Fruit fly (Drosophila melanogaster) whole organism, embryonic: Measurements from ENCODE around the gene CG7970.

Experiments
- B-H2 ChIP-seq: fragments of 200-800 bp; sonication (Bioruptor generic); optimal IDR thresholded peaks from 2 replicates; lab custom pipeline; 2018; ENCODE audit warnings: missing biosample characterization, mild to moderate bottlenecking, missing genetic modification characterization
- CG10979 ChIP-seq: fragments of 200-800 bp; sonication (Bioruptor generic); optimal IDR thresholded peaks from 2 replicates; lab custom pipeline; 2018; ENCODE audit warnings: missing biosample characterization, mild to moderate bottlenecking, missing genetic modification characterization, moderate library complexity
- CG11247 ChIP-seq: fragments of 200-800 bp; sonication (Bioruptor generic); IDR thresholded peaks from 2 replicates; pipeline ENCODE4 v1.3.6; 2022; ENCODE audit warnings: missing biosample characterization, missing genetic modification characterization
- CG12744 ChIP-seq: fragments of 200-800 bp; sonication (Bioruptor generic); optimal IDR thresholded peaks from 2 replicates; lab custom pipeline; 2016; ENCODE audit warnings: missing biosample characterization, missing genetic modification characterization
- CG12769 ChIP-seq: fragments of 200-800 bp; sonication (Bioruptor generic); optimal IDR thresholded peaks from 2 replicates; lab custom pipeline; 2019; ENCODE audit warnings: missing biosample characterization, mild to moderate bottlenecking, missing genetic modification characterization, moderate library complexity
- CG12942 ChIP-seq: fragments of 200-800 bp; sonication (Bioruptor generic); optimal IDR thresholded peaks from 3 replicates; lab custom pipeline; 2016; ENCODE audit warnings: missing biosample characterization, missing genetic modification characterization
- CG14050 ChIP-seq: fragments of 200-800 bp; sonication (Bioruptor generic); IDR thresholded peaks from 3 replicates; pipeline ENCODE4 v1.3.6; 2022; ENCODE audit warnings: missing biosample characterization, missing genetic modification characterization
- CG15696 ChIP-seq: fragments of 200-800 bp; sonication (Bioruptor generic); optimal IDR thresholded peaks from 2 replicates; lab custom pipeline; 2019; ENCODE audit warnings: missing biosample characterization, mild to moderate bottlenecking, missing genetic modification characterization, moderate library complexity
- CG1602 ChIP-seq: fragments of 200-800 bp; sonication (Bioruptor generic); optimal IDR thresholded peaks from 3 replicates; lab custom pipeline; 2016; ENCODE audit warnings: missing biosample characterization, missing genetic modification characterization
- CG16813 ChIP-seq: fragments of 200-800 bp; sonication (Bioruptor generic); IDR thresholded peaks from 3 replicates; pipeline ENCODE4 v1.3.6; 2022; ENCODE audit warnings: missing biosample characterization, missing genetic modification characterization; ENCODE audit not compliant: partially characterized antibody
- CG17829 ChIP-seq: fragments of 200-800 bp; optimal IDR thresholded peaks from 2 replicates; lab custom pipeline; 2019; ENCODE audit warnings: missing biosample characterization, mild to moderate bottlenecking, missing genetic modification characterization, moderate library complexity
- CG1792 ChIP-seq: fragments of 200-800 bp; sonication (Bioruptor generic); optimal IDR thresholded peaks from 2 replicates; lab custom pipeline; 2016; ENCODE audit warnings: missing biosample characterization, missing genetic modification characterization
- CG18262 ChIP-seq: fragments of 200-800 bp; optimal IDR thresholded peaks from 3 replicates; lab custom pipeline; 2019; ENCODE audit warnings: missing biosample characterization, mild to moderate bottlenecking, missing genetic modification characterization, moderate library complexity
- CG1832 ChIP-seq: fragments of 200-800 bp; sonication (Bioruptor generic); optimal IDR thresholded peaks from 2 replicates; lab custom pipeline; 2017; ENCODE audit warnings: missing biosample characterization, mild to moderate bottlenecking, missing genetic modification characterization, inconsistent platforms
- CG2678 ChIP-seq: fragments of 200-800 bp; sonication (Bioruptor generic); optimal IDR thresholded peaks from 3 replicates; lab custom pipeline; 2019; ENCODE audit warnings: missing biosample characterization, mild to moderate bottlenecking, missing genetic modification characterization, moderate library complexity
- CG3163 ChIP-seq: fragments of 200-800 bp; sonication (Bioruptor generic); optimal IDR thresholded peaks from 3 replicates; lab custom pipeline; 2016; ENCODE audit warnings: missing biosample characterization, missing genetic modification characterization
- CG32532 ChIP-seq: fragments of 200-800 bp; sonication (Bioruptor generic); IDR thresholded peaks from 2 replicates; pipeline ENCODE4 v1.3.6; 2022; ENCODE audit warnings: missing biosample characterization, missing genetic modification characterization
- CG3407 ChIP-seq: fragments of 200-800 bp; sonication (Bioruptor generic); optimal IDR thresholded peaks from 2 replicates; lab custom pipeline; 2018; ENCODE audit warnings: missing biosample characterization, mild to moderate bottlenecking, missing genetic modification characterization
- CG34224 ChIP-seq: fragments of 200-800 bp; sonication (Bioruptor generic); IDR thresholded peaks from 3 replicates; pipeline ENCODE4 v1.3.6; 2022; ENCODE audit warnings: missing biosample characterization, missing genetic modification characterization; ENCODE audit not compliant: partially characterized antibody
- CG6791 ChIP-seq: fragments of 200-800 bp; sonication (Bioruptor generic); IDR thresholded peaks from 3 replicates; pipeline ENCODE4 v1.3.6; 2022; ENCODE audit warnings: missing biosample characterization, missing genetic modification characterization; ENCODE audit not compliant: partially characterized antibody
- CG7271 ChIP-seq: fragments of 200-800 bp; sonication (Bioruptor generic); optimal IDR thresholded peaks from 2 replicates; lab custom pipeline; 2018; ENCODE audit warnings: missing biosample characterization, mild to moderate bottlenecking, missing genetic modification characterization, moderate library complexity
- CG7839 ChIP-seq: fragments of 200-800 bp; sonication (Bioruptor generic); optimal IDR thresholded peaks from 3 replicates; lab custom pipeline; 2018; ENCODE audit warnings: missing biosample characterization, mild to moderate bottlenecking, missing genetic modification characterization, moderate library complexity
- CG9437 ChIP-seq: fragments of 200-800 bp; sonication (Bioruptor generic); optimal IDR thresholded peaks from 2 replicates; lab custom pipeline; 2018; ENCODE audit warnings: missing biosample characterization, mild to moderate bottlenecking, missing genetic modification characterization
- D19B ChIP-seq: fragments of 200-800 bp; sonication (Bioruptor generic); optimal IDR thresholded peaks from 2 replicates; lab custom pipeline; 2017; ENCODE audit warnings: missing biosample characterization, mild to moderate bottlenecking, missing genetic modification characterization
- Dll ChIP-seq: fragments of 200-800 bp; sonication (Bioruptor generic); IDR thresholded peaks from 4 replicates; pipeline ENCODE4 v1.3.6; 2022; ENCODE audit warnings: missing biosample characterization, missing genetic modification characterization; ENCODE audit not compliant: partially characterized antibody
- Gsc ChIP-seq: fragments of 200-800 bp; sonication (Bioruptor generic); IDR thresholded peaks from 2 replicates; pipeline ENCODE4 v1.3.6; 2022; ENCODE audit warnings: missing biosample characterization, missing genetic modification characterization
- H15 ChIP-seq: fragments of 200-800 bp; sonication (Bioruptor generic); IDR thresholded peaks from 3 replicates; pipeline ENCODE4 v1.3.6; 2022; ENCODE audit warnings: missing biosample characterization, missing genetic modification characterization
- HLHmδ ChIP-seq: fragments of 200-800 bp; sonication (Bioruptor generic); optimal IDR thresholded peaks from 2 replicates; lab custom pipeline; 2018; ENCODE audit warnings: missing biosample characterization, mild to moderate bottlenecking, missing genetic modification characterization, moderate library complexity
- Max ChIP-seq: fragments of 200-800 bp; sonication (Bioruptor generic); optimal IDR thresholded peaks from 2 replicates; lab custom pipeline; 2016; ENCODE audit warnings: missing biosample characterization, mild to moderate bottlenecking, missing genetic modification characterization
- NC2β ChIP-seq: fragments of 200-800 bp; sonication (Bioruptor generic); optimal IDR thresholded peaks from 2 replicates; lab custom pipeline; 2016; ENCODE audit warnings: missing biosample characterization, missing genetic modification characterization
- Usf ChIP-seq: fragments of 200-800 bp; sonication (Bioruptor generic); optimal IDR thresholded peaks from 2 replicates; lab custom pipeline; 2017; ENCODE audit warnings: missing genotype, missing biosample characterization, missing genetic modification characterization
- Xrp1 ChIP-seq: fragments of 200-800 bp; sonication (Bioruptor generic); IDR thresholded peaks from 2 replicates; pipeline ENCODE4 v1.3.6; 2022; ENCODE audit warnings: missing biosample characterization, missing genetic modification characterization
- ac ChIP-seq: fragments of 200-800 bp; sonication (Bioruptor generic); optimal IDR thresholded peaks from 3 replicates; lab custom pipeline; 2017; ENCODE audit warnings: missing biosample characterization, mild to moderate bottlenecking, missing genetic modification characterization
- aop ChIP-seq: fragments of 200-800 bp; sonication (Bioruptor generic); IDR thresholded peaks from 2 replicates; pipeline ENCODE4 v1.3.6; 2022; ENCODE audit warnings: missing biosample characterization, missing genetic modification characterization
- ato ChIP-seq: fragments of 200-800 bp; sonication (Bioruptor generic); IDR thresholded peaks from 2 replicates; pipeline ENCODE4 v1.3.6; 2022; ENCODE audit warnings: missing biosample characterization, missing genetic modification characterization; ENCODE audit not compliant: partially characterized antibody
- da ChIP-seq: fragments of 200-800 bp; sonication (Bioruptor generic); optimal IDR thresholded peaks from 2 replicates; lab custom pipeline; 2016; ENCODE audit warnings: missing biosample characterization, missing genetic modification characterization
- dati ChIP-seq: fragments of 200-800 bp; sonication (Bioruptor generic); IDR thresholded peaks from 2 replicates; pipeline ENCODE4 v1.3.6; 2022; ENCODE audit warnings: missing biosample characterization, missing genetic modification characterization
- dm ChIP-seq: fragments of 200-800 bp; sonication (Bioruptor generic); optimal IDR thresholded peaks from 3 replicates; lab custom pipeline; 2016; ENCODE audit warnings: missing biosample characterization, missing genetic modification characterization
- en ChIP-seq: fragments of 200-800 bp; sonication (Bioruptor generic); optimal IDR thresholded peaks from 2 replicates; lab custom pipeline; 2016; ENCODE audit warnings: missing biosample characterization, missing genetic modification characterization
- luna ChIP-seq: fragments of 200-800 bp; sonication (Bioruptor generic); optimal IDR thresholded peaks from 2 replicates; lab custom pipeline; 2016; ENCODE audit warnings: missing biosample characterization, missing genetic modification characterization
- pfk ChIP-seq: fragments of 200-800 bp; sonication (Bioruptor generic); optimal IDR thresholded peaks from 2 replicates; lab custom pipeline; 2018; ENCODE audit warnings: missing biosample characterization, mild to moderate bottlenecking, missing genetic modification characterization, moderate library complexity
- pzg ChIP-seq: fragments of 200-800 bp; sonication (Bioruptor generic); optimal IDR thresholded peaks from 3 replicates; lab custom pipeline; 2018; ENCODE audit warnings: missing biosample characterization, mild to moderate bottlenecking, missing genetic modification characterization, moderate library complexity
- ranshi ChIP-seq: fragments of 200-800 bp; sonication (Bioruptor generic); IDR thresholded peaks from 2 replicates; pipeline ENCODE4 v1.3.6; 2022; ENCODE audit warnings: missing biosample characterization, missing genetic modification characterization
- sens ChIP-seq: fragments of 200-800 bp; sonication (Bioruptor generic); peaks from one replicate; lab custom pipeline; 2016; ENCODE audit warnings: missing biosample characterization, missing genetic modification characterization
- seq ChIP-seq: fragments of 200-800 bp; sonication (Bioruptor generic); IDR thresholded peaks from 2 replicates; pipeline ENCODE4 v1.3.6; 2022; ENCODE audit warnings: missing biosample characterization, missing genetic modification characterization
- slp2 ChIP-seq: fragments of 200-800 bp; sonication (Bioruptor generic); optimal IDR thresholded peaks from 2 replicates; lab custom pipeline; 2016; ENCODE audit warnings: missing biosample characterization, missing genetic modification characterization
- trh ChIP-seq: fragments of 200-800 bp; sonication (Bioruptor generic); optimal IDR thresholded peaks from 2 replicates; lab custom pipeline; 2016; ENCODE audit warnings: missing biosample characterization, missing genetic modification characterization
- ttk ChIP-seq: fragments of 200-800 bp; sonication (Bioruptor generic); IDR thresholded peaks from 2 replicates; pipeline ENCODE4 v2.1.2; 2022; ENCODE audit warnings: missing biosample characterization, missing genetic modification characterization
- usp ChIP-seq: fragments of >200 bp; optimal IDR thresholded peaks from 2 replicates; lab custom pipeline; 2017; ENCODE audit warnings: missing biosample characterization, missing genetic modification characterization
- zen2 ChIP-seq: fragments of 200-800 bp; sonication (Bioruptor generic); IDR thresholded peaks from 3 replicates; pipeline ENCODE4 v1.3.6; 2022; ENCODE audit warnings: missing biosample characterization, missing genetic modification characterization; ENCODE audit not compliant: partially characterized antibody

CG7970 gene

dm6 chr3L:1644920-1645567 is 7.5 kb upstream of the CG7970 start, which contains the start of the genes alphaCOP and CG13919 (continued):
- TF ChIP-seq CG3163 (GFP tag; lab: Kevin White, UChicago): peak; percentile 60
- peak; percentile 91 for TF ChIP-seq CG12744 (GFP tag; lab: Kevin White, UChicago)
- peak; percentile 93 for TF ChIP-seq Max (GFP tag; lab: Kevin White, UChicago)
- peak; percentile 91 for TF ChIP-seq CG10979 (tag; lab: Kevin White, UChicago)
- TF ChIP-seq H15: peak; percentile 96
- peak; percentile 98 for TF ChIP-seq CG1602 (GFP tag; lab: Kevin White, UChicago)
- TF ChIP-seq CG32532 (GFP tag; lab: Robert Waterston, UW): peak; percentile 97
- no peak for TF ChIP-seq zen2 (GFP tag; lab: Robert Waterston, UW)
- peak; percentile 75 for TF ChIP-seq CG1792 (GFP tag; lab: Kevin White, UChicago)
- peak; percentile 55 for TF ChIP-seq pzg
- TF ChIP-seq Usf (GFP tag; lab: Kevin White, UChicago): peak; percentile 89
- no peak for TF ChIP-seq CG6791
- TF ChIP-seq CG14050 (GFP tag; lab: Robert Waterston, UW): peak; percentile 97
- peak; percentile 88 for TF ChIP-seq NC2β
- peak; percentile 97 for TF ChIP-seq CG2678 (tag; lab: Kevin White, UChicago)
- TF ChIP-seq CG11247 (GFP tag; lab: Robert Waterston, UW): peak; percentile 94
- TF ChIP-seq slp2 (GFP tag; lab: Kevin White, UChicago): peak; percentile 87
- 0 out of 3 replicates have a peak, but pooled peaks have one; percentile 38 for TF ChIP-seq CG34224
- TF ChIP-seq CG18262: peak; percentile 95
- no peak for TF ChIP-seq CG12769 (tag; lab: Kevin White, UChicago)
- peak; percentile 99 for TF ChIP-seq sens
- TF ChIP-seq CG15696 (tag; lab: Kevin White, UChicago): peak; percentile 85
- TF ChIP-seq Gsc: peak; percentile 87
- TF ChIP-seq Dll (GFP tag; lab: Robert Waterston, UW): peak; percentile 44; the same call in 2 of the 4 replicates
- peak; percentile 96 for TF ChIP-seq seq (GFP tag; lab: Robert Waterston, UW)
- TF ChIP-seq CG9437 (GFP tag; lab: Kevin White, UChicago): peak; percentile 94
- TF ChIP-seq CG7271 (tag; lab: Kevin White, UChicago): peak; percentile 92
- peak; percentile 85; the same call in 1 of the 2 replicates for TF ChIP-seq ranshi (GFP tag; lab: Robert Waterston, UW)
- TF ChIP-seq D19B (GFP tag; lab: Kevin White, UChicago): peak; percentile 86
- TF ChIP-seq dm: peak; percentile 82
- peak; percentile 84 for TF ChIP-seq ac
- peak; percentile 32 for TF ChIP-seq pfk (GFP tag; lab: Kevin White, UChicago)
- TF ChIP-seq CG17829 (tag; lab: Kevin White, UChicago): peak; percentile 95
- TF ChIP-seq B-H2 (GFP tag; lab: Kevin White, UChicago): peak; percentile 94
- peak; percentile 95 for TF ChIP-seq trh (GFP tag; lab: Kevin White, UChicago)
- TF ChIP-seq ato (GFP tag; lab: Robert Waterston, UW): no peak
- peak; percentile 88 for TF ChIP-seq dati (GFP tag; lab: Robert Waterston, UW)
- TF ChIP-seq Xrp1 (GFP tag; lab: Robert Waterston, UW): peak; percentile 98
- TF ChIP-seq CG12942: peak; percentile 96
- no peak for TF ChIP-seq usp (GFP tag; lab: Kevin White, UChicago)
- peak; percentile 99 for TF ChIP-seq CG7839
- peak; percentile 92 for TF ChIP-seq CG3407
- TF ChIP-seq da: peak; percentile 72
- peak; percentile 96 for TF ChIP-seq ttk (GFP tag; lab: Robert Waterston, UW)
- TF ChIP-seq luna (GFP tag; lab: Kevin White, UChicago): peak; percentile 72
- no peak for TF ChIP-seq HLHmδ (GFP tag; lab: Kevin White, UChicago)
- no peak for TF ChIP-seq CG1832 (GFP tag; lab: Kevin White, UChicago)
- 0 out of 3 replicates have a peak, but pooled peaks have one; percentile 9 for TF ChIP-seq CG16813 (GFP tag; lab: Robert Waterston, UW)
- peak; percentile 80 for TF ChIP-seq aop
- peak; percentile 65 for TF ChIP-seq en (GFP tag; lab: Kevin White, UChicago)
